Fruit fly (Drosophila melanogaster): Measurements from ENCODE around the gene CG6418.
A peak's percentile ranks its signal among the peaks of the same experiment; 100 is the strongest.

DNA sequence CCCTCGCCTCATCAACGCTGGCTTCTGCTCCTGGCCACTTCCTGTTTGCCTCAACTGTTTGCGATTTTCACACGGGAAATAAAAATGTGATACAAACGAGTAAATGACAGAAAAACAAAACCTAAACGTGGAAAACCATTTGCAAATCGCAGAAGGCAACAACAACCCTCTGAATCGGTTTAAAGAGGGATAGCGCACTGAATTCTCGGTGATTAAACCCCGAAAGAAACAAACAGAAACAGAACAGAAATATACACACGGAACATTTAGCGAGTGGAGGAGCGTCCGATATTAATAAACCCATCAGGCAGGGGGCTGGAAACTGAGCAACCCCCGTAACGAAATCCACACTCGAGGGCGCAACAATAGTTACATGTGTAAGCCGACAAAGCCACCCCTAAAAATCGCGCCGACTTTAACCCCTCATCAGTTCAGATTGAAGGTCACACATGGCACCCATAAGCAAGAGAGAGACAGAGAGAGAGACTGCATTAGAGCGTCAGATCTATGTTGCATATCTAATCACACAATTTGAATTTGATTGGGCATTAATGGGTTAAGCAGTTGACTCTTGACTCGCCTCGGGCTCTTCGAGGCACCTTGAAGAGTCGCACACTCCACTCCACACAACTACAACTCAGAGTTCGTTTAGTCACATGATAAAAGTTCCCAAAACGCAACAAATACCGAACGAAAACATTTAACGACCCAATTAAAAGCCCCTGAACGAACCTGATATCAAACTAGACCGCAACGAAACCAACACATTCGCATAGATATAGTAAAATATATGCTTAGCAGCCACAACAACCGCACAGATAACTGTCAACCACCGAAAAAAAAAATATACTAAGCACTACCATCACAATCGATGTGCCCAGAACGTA, 16.9 kb downstream of the CG6418 start:
- no peak for TF ChIP-seq CG10147 (GFP tag; optimal IDR thresholded peaks at IDR 0.05)
- peak in 1 of 2 experiments; percentile 15 for TF ChIP-seq Pdp1 (GFP tag; optimal IDR thresholded peaks at IDR 0.05)
- no peak for TF ChIP-seq CG3163 (GFP tag; optimal IDR thresholded peaks at IDR 0.05)
- TF ChIP-seq CG43689 (GFP tag; IDR thresholded peaks at IDR 0.05): no peak
- TF ChIP-seq Trl (optimal IDR thresholded peaks at IDR 0.05): no peak
- no peak for TF ChIP-seq Trl (GFP tag; optimal IDR thresholded peaks at IDR 0.05)
